Worm (Caenorhabditis elegans) whole organism, L4/young adult: ENCODE data around the gene Y59E9AL.8.

Experiments used
- W03F9.2 ChIP-seq: fragments of 150-350 bp; optimal IDR thresholded peaks from 2 replicates; lab custom pipeline; 2014; ENCODE audit warnings: missing biosample characterization, missing genetic modification characterization
- dao-5 ChIP-seq: sonication (generic microtip); optimal IDR thresholded peaks from 2 replicates; lab custom pipeline; 2016; ENCODE audit warnings: missing genotype, missing genetic modification characterization, moderate library complexity, missing compliant biosample characterization
- him-1 ChIP-seq: sonication (generic microtip); optimal IDR thresholded peaks from 2 replicates; lab custom pipeline; 2016; ENCODE audit warnings: missing genotype, missing genetic modification reagents, missing genetic modification characterization, missing compliant biosample characterization

DNA sequence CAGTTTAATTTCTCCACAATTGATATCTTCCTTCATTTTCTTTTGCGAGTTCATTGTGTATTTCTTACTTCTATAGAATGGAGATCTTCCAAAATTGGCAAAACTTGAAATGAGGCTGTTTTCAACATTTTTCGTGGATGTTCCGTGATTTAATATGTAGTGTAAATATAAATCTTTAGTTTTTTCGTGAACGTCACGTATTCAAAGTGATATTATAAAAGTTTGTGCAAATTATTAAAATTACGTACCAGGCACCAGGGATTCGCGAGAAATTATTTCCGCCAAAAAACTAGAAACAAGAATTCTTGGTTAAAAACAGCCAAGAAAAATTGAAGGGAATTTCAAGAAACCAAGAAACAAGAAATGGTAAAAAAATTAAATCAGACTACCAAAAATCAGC is at the start of gene Y59E9AL.8:
- TF ChIP-seq him-1 (tag; lab: Kevin White, UChicago) (no peak), dao-5 (tag; lab: Kevin White, UChicago) (no peak), W03F9.2 (no peak)
